Worm (Caenorhabditis elegans) whole organism, late embryonic: ENCODE measurements around the gene smk-1.
A peak's percentile ranks its signal among the peaks of the same experiment; 100 is the strongest.

Experiments
- C08G9.2 ChIP-seq: sonication (generic microtip); optimal IDR thresholded peaks from 2 replicates; lab custom pipeline; 2016; ENCODE audit warnings: mild to moderate bottlenecking, missing genetic modification characterization, moderate library complexity, missing compliant biosample characterization
- C38D4.7 ChIP-seq: fragments of 200-800 bp; sonication (Bioruptor generic); optimal IDR thresholded peaks from 2 replicates; lab custom pipeline; 2018; ENCODE audit warnings: mild to moderate bottlenecking, missing genetic modification characterization, moderate library complexity, missing compliant biosample characterization
- F13H6.1 ChIP-seq: sonication (generic microtip); optimal IDR thresholded peaks from 2 replicates; lab custom pipeline; 2016; ENCODE audit warnings: missing genetic modification characterization, missing compliant biosample characterization
- K09A11.1 ChIP-seq: sonication (generic microtip); optimal IDR thresholded peaks from 2 replicates; lab custom pipeline; 2017; ENCODE audit warnings: antibody characterized with exemption, mild to moderate bottlenecking, missing genetic modification characterization, missing compliant biosample characterization; ENCODE audit not compliant: insufficient read depth
- T23F11.4 ChIP-seq: fragments of 200-800 bp; sonication (Bioruptor generic); optimal IDR thresholded peaks from 2 replicates; lab custom pipeline; 2018; ENCODE audit warnings: mild to moderate bottlenecking, missing genetic modification characterization, missing compliant biosample characterization
- Y22D7AL.16 ChIP-seq: sonication (generic microtip); optimal IDR thresholded peaks from 2 replicates; lab custom pipeline; 2016; ENCODE audit warnings: missing genetic modification characterization, missing compliant biosample characterization
- ahr-1 ChIP-seq: sonication (generic microtip); optimal IDR thresholded peaks from 2 replicates; lab custom pipeline; 2016; ENCODE audit warnings: missing genetic modification characterization, missing compliant biosample characterization
- ceh-18 ChIP-seq: sonication (generic microtip); optimal IDR thresholded peaks from 2 replicates; lab custom pipeline; 2016; ENCODE audit warnings: missing genetic modification characterization, missing compliant biosample characterization
- ceh-19 ChIP-seq: fragments of 200-800 bp; sonication (Bioruptor generic); optimal IDR thresholded peaks from 2 replicates; lab custom pipeline; 2018; ENCODE audit warnings: mild to moderate bottlenecking, missing genetic modification characterization, missing compliant biosample characterization
- ceh-22 ChIP-seq: sonication (generic microtip); optimal IDR thresholded peaks from 2 replicates; lab custom pipeline; 2017; ENCODE audit warnings: missing biosample characterization, missing genetic modification characterization
- ceh-30 ChIP-seq: fragments of 150-350 bp; optimal IDR thresholded peaks from 2 replicates; lab custom pipeline; 2014; ENCODE audit warnings: missing biosample characterization, missing genetic modification characterization
- ceh-34 ChIP-seq: sonication (generic microtip); optimal IDR thresholded peaks from 2 replicates; lab custom pipeline; 2016; ENCODE audit warnings: mild to moderate bottlenecking, missing genetic modification characterization, missing compliant biosample characterization
- dmd-4 ChIP-seq: sonication (generic microtip); optimal IDR thresholded peaks from 2 replicates; lab custom pipeline; 2016; ENCODE audit warnings: borderline replicate concordance, missing genetic modification characterization, missing compliant biosample characterization
- dve-1 ChIP-seq: sonication (generic microtip); optimal IDR thresholded peaks from 2 replicates; lab custom pipeline; 2017; ENCODE audit warnings: antibody characterized with exemption, mild to moderate bottlenecking, missing genetic modification characterization, missing compliant biosample characterization
- elt-2 ChIP-seq: sonication (generic microtip); optimal IDR thresholded peaks from 2 replicates; lab custom pipeline; 2016; ENCODE audit warnings: missing genetic modification reagents, missing genetic modification characterization, missing compliant biosample characterization
- fax-1 ChIP-seq: sonication (generic microtip); optimal IDR thresholded peaks from 2 replicates; lab custom pipeline; 2016; ENCODE audit warnings: missing genotype, missing genetic modification characterization, missing compliant biosample characterization
- fkh-10 ChIP-seq: fragments of 150-350 bp; optimal IDR thresholded peaks from 2 replicates; lab custom pipeline; 2014; ENCODE audit warnings: missing biosample characterization, missing genetic modification reagents, missing genetic modification characterization
- hlh-15 ChIP-seq: sonication (generic microtip); optimal IDR thresholded peaks from 2 replicates; lab custom pipeline; 2016; ENCODE audit warnings: missing genetic modification characterization, missing compliant biosample characterization
- hlh-30 ChIP-seq: sonication (generic microtip); optimal IDR thresholded peaks from 2 replicates; lab custom pipeline; 2017; ENCODE audit warnings: antibody characterized with exemption, missing genetic modification characterization, missing compliant biosample characterization; ENCODE audit not compliant: insufficient read depth
- lin-11 ChIP-seq: fragments of 200-800 bp; sonication (Bioruptor generic); optimal IDR thresholded peaks from 2 replicates; lab custom pipeline; 2018; ENCODE audit warnings: mild to moderate bottlenecking, missing genetic modification characterization, missing compliant biosample characterization
- madf-2 ChIP-seq: sonication (generic microtip); optimal IDR thresholded peaks from 2 replicates; lab custom pipeline; 2017; ENCODE audit warnings: missing genetic modification characterization, missing compliant biosample characterization
- mec-3 ChIP-seq: sonication (generic microtip); optimal IDR thresholded peaks from 2 replicates; lab custom pipeline; 2016; ENCODE audit warnings: borderline replicate concordance, missing genetic modification characterization, missing compliant biosample characterization
- pag-3 ChIP-seq: sonication (generic microtip); optimal IDR thresholded peaks from 2 replicates; lab custom pipeline; 2016; ENCODE audit warnings: missing compliant biosample characterization, missing genetic modification characterization, borderline replicate concordance
- pat-9 ChIP-seq: fragments of 200-800 bp; sonication (Bioruptor generic); optimal IDR thresholded peaks from 2 replicates; lab custom pipeline; 2018; ENCODE audit warnings: mild to moderate bottlenecking, missing genetic modification characterization, moderate library complexity, missing compliant biosample characterization
- pax-1 ChIP-seq: fragments of 150-350 bp; optimal IDR thresholded peaks from 2 replicates; lab custom pipeline; 2014; ENCODE audit warnings: missing biosample characterization, missing genetic modification characterization
- pha-2 ChIP-seq: sonication (generic microtip); optimal IDR thresholded peaks from 2 replicates; lab custom pipeline; 2017; ENCODE audit warnings: mild to moderate bottlenecking, missing genetic modification characterization, missing compliant biosample characterization
- pqm-1 ChIP-seq: sonication (generic microtip); optimal IDR thresholded peaks from 2 replicates; lab custom pipeline; 2016; ENCODE audit warnings: missing genetic modification characterization, missing compliant biosample characterization
- pros-1 ChIP-seq: fragments of 150-350 bp; optimal IDR thresholded peaks from 2 replicates; lab custom pipeline; 2014; ENCODE audit warnings: missing biosample characterization, missing genetic modification reagents, missing genetic modification characterization
- rnt-1 ChIP-seq: sonication (generic microtip); optimal IDR thresholded peaks from 2 replicates; lab custom pipeline; 2016; ENCODE audit warnings: missing genetic modification characterization, missing compliant biosample characterization
- tbx-2 ChIP-seq: sonication (generic microtip); optimal IDR thresholded peaks from 2 replicates; lab custom pipeline; 2016; ENCODE audit warnings: missing genetic modification characterization, missing compliant biosample characterization
- tbx-7 ChIP-seq: sonication (generic microtip); optimal IDR thresholded peaks from 2 replicates; lab custom pipeline; 2016; ENCODE audit warnings: missing genotype, missing genetic modification characterization, missing compliant biosample characterization
- ttx-3 ChIP-seq: sonication (generic microtip); optimal IDR thresholded peaks from 2 replicates; lab custom pipeline; 2016; ENCODE audit warnings: missing genetic modification reagents, missing genetic modification characterization, missing compliant biosample characterization
- unc-55 ChIP-seq: sonication (generic microtip); optimal IDR thresholded peaks from 2 replicates; lab custom pipeline; 2017; ENCODE audit warnings: missing biosample characterization, missing genetic modification reagents, missing genetic modification characterization
- unc-86 ChIP-seq: sonication (generic microtip); optimal IDR thresholded peaks from 2 replicates; lab custom pipeline; 2016; ENCODE audit warnings: missing genetic modification characterization, missing compliant biosample characterization
- zip-5 ChIP-seq: sonication (generic microtip); optimal IDR thresholded peaks from 2 replicates; lab custom pipeline; 2016; ENCODE audit warnings: missing genetic modification characterization, missing compliant biosample characterization

Gene smk-1

ce11 chrV:8650365-8650764 lies 42.8 kb downstream of the smk-1 start:
- TF ChIP-seq fkh-10, result no peak
- no peak for TF ChIP-seq pax-1 (tag; lab: Kevin White, UChicago)
- no peak for TF ChIP-seq dmd-4 (tag; lab: Kevin White, UChicago)
- TF ChIP-seq ceh-19 (GFP tag; lab: Kevin White, UChicago), result no peak
- TF ChIP-seq tbx-7 (tag; lab: Kevin White, UChicago), result no peak
- no peak for TF ChIP-seq ceh-22 (tag; lab: Kevin White, UChicago)
- no peak for TF ChIP-seq pag-3 (tag; lab: Kevin White, UChicago)
- TF ChIP-seq mec-3 (tag; lab: Kevin White, UChicago), result no peak
- TF ChIP-seq lin-11 (tag; lab: Kevin White, UChicago), result no peak
- no peak for TF ChIP-seq ceh-30 (tag; lab: Kevin White, UChicago)
- TF ChIP-seq F13H6.1 (tag; lab: Kevin White, UChicago), result no peak
- TF ChIP-seq C08G9.2 (tag; lab: Kevin White, UChicago), result no peak
- no peak for TF ChIP-seq hlh-30 (tag; lab: Kevin White, UChicago)
- TF ChIP-seq dve-1, result no peak
- no peak for TF ChIP-seq fax-1 (tag; lab: Kevin White, UChicago)
- no peak for TF ChIP-seq C38D4.7 (GFP tag; lab: Kevin White, UChicago)
- TF ChIP-seq elt-2 (tag; lab: Kevin White, UChicago), result no peak

ce11 chrV:8651007-8651711 lies 43.6 kb downstream of the smk-1 start:
- peak; percentile 98 for TF ChIP-seq elt-2 (tag; lab: Kevin White, UChicago)
- peak; percentile 18 for TF ChIP-seq dve-1
- TF ChIP-seq dmd-4 (tag; lab: Kevin White, UChicago), result no peak
- TF ChIP-seq pax-1 (tag; lab: Kevin White, UChicago), result no peak
- TF ChIP-seq, all 69 proteins: peak for 2

DNA sequence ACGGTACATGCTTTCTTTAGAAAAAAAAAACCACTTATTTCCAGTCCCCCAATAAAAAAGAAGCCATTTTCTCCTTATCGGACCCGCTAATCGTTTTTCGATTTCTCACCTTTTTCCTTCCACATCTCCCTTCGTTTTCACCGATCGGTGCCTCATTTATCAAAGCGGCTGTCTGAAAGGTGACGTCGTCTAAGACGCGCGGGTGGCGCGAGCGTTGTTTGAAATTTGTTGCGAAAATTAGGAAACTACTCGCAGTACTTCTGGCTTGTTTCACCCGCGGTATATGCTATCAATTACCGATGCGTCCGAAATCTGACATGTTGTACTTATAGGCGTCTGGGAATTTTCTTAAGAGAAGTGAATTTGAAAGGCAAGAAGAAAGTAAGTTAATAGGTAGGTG lies 44.6 kb downstream of the smk-1 start:
- TF ChIP-seq madf-2 (tag; lab: Kevin White, UChicago) (no peak), ceh-22 (tag; lab: Kevin White, UChicago) (no peak)

ce11 chrV:8653080-8653821 lies 45.7 kb downstream of the smk-1 start:
- no peak for TF ChIP-seq ttx-3 (tag; lab: Kevin White, UChicago)
- no peak for TF ChIP-seq pha-2 (tag; lab: Kevin White, UChicago)
- no peak for TF ChIP-seq ceh-18 (tag; lab: Kevin White, UChicago)
- TF ChIP-seq T23F11.4, result no peak
- peak; percentile 14 for TF ChIP-seq unc-55 (GFP tag; lab: Kevin White, UChicago)
- TF ChIP-seq ceh-34, result no peak
- TF ChIP-seq, all 69 proteins: peak for 1

- TF ChIP-seq tbx-2 (no peak), unc-55 (GFP tag; lab: Kevin White, UChicago) (peak; percentile 16), pax-1 (tag; lab: Kevin White, UChicago) (no peak)
Observed at ce11 chrV:8654460-8655419, 47.1 kb downstream of the smk-1 start.

DNA sequence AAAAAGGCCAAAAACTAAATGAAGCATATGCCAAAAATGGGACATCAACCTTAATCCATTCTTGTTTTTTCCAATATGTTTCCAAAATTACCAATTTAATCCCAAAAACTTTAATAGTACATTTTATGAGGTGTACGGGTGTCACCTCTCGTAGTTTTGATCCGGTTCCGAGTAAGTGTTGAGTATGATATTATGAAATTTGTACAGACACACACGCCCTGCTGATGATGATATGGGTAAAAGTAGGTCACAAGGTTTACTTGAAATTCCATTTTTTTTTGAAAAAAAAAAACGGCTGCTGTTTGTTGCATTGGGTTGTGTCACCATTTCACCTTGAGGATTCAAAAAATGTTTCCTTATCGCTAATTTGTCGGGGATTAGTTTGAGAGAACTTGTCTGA lies 50.3 kb downstream of the smk-1 start:
- TF ChIP-seq rnt-1 (tag; lab: Kevin White, UChicago), result no peak
- TF ChIP-seq ceh-30 (tag; lab: Kevin White, UChicago), result no peak
- TF ChIP-seq ahr-1 (tag; lab: Kevin White, UChicago), result no peak
- no peak for TF ChIP-seq madf-2 (tag; lab: Kevin White, UChicago)
- TF ChIP-seq K09A11.1 (tag; lab: Kevin White, UChicago), result no peak
- no peak for TF ChIP-seq ceh-19 (GFP tag; lab: Kevin White, UChicago)
- no peak for TF ChIP-seq pros-1 (tag; lab: Kevin White, UChicago)
- TF ChIP-seq pqm-1, result no peak
- TF ChIP-seq hlh-15 (tag; lab: Kevin White, UChicago), result no peak
- TF ChIP-seq pat-9, result no peak
- TF ChIP-seq unc-86, result no peak
- no peak for TF ChIP-seq pag-3 (tag; lab: Kevin White, UChicago)
- no peak for TF ChIP-seq zip-5 (tag; lab: Kevin White, UChicago)
- TF ChIP-seq Y22D7AL.16 (tag; lab: Kevin White, UChicago), result no peak
- no peak for TF ChIP-seq fax-1 (tag; lab: Kevin White, UChicago)
- TF ChIP-seq, all 69 proteins: peak for 0
